Fruit fly (Drosophila melanogaster): ENCODE results near the gene Acp24A4.
A peak's percentile ranks its signal among the peaks of the same experiment; 100 is the strongest.

The Acp24A4 gene

dm6 chr2L:3695361-3695818 lies 1.7 kb upstream of the Acp24A4 start, which contains the start of gene CG16713:
TSS of gene CG16713 (minus strand) at chr2L:3695411.
- TF ChIP-seq CG34376 (GFP tag; optimal IDR thresholded peaks at IDR 0.05) (peak; percentile 31), Drgx (GFP tag; IDR thresholded peaks at IDR 0.05) (no peak), Mrtf (GFP tag; IDR thresholded peaks at IDR 0.05) (no peak), CG1024 (GFP tag; IDR thresholded peaks at IDR 0.05) (no peak), NFAT (GFP tag; IDR thresholded peaks at IDR 0.05) (no peak), sug (tag; optimal IDR thresholded peaks at IDR 0.05) (peak; percentile 25), disco-r (GFP tag; optimal IDR thresholded peaks at IDR 0.05) (no peak)

dm6 chr2L:3694920-3695319 lies 1.2 kb upstream of the Acp24A4 start, which contains the start of gene CG43165:
TSS of gene CG43165 (minus strand) at chr2L:3695020.
- TF ChIP-seq crp (GFP tag; optimal IDR thresholded peaks at IDR 0.05) (no peak), Pdp1 (GFP tag; optimal IDR thresholded peaks at IDR 0.05) (peak in 1 of 2 experiments; percentile 12), kay (GFP tag; optimal IDR thresholded peaks at IDR 0.05) (no peak), sens-2 (GFP tag; IDR thresholded peaks at IDR 0.05) (no peak), seq (GFP tag; IDR thresholded peaks at IDR 0.05) (no peak), Deaf1 (tag; optimal IDR thresholded peaks at IDR 0.05) (no peak), CG8765 (GFP tag; IDR thresholded peaks at IDR 0.05) (peak; percentile 22; the same call in 1 of the 2 replicates), Asciz (GFP tag; optimal IDR thresholded peaks at IDR 0.05) (no peak), CG7556 (GFP tag; optimal IDR thresholded peaks at IDR 0.05) (no peak), dm (GFP tag; optimal IDR thresholded peaks at IDR 0.05) (no peak), Rfx (GFP tag; IDR thresholded peaks at IDR 0.05) (no peak), CG17568 (GFP tag; optimal IDR thresholded peaks at IDR 0.05) (no peak), abd-A (tag; optimal IDR thresholded peaks at IDR 0.05) (no peak), CG42726 (GFP tag; IDR thresholded peaks at IDR 0.05; ENCODE audit: partially characterized antibody) (no peak), CG9932 (GFP tag; IDR thresholded peaks at IDR 0.05) (no peak)

dm6 chr2L:3693082-3693481 lies 623 bp downstream of the Acp24A4 start, which contains the start of gene CG3513:
TSS of gene CG3513 (minus strand) at chr2L:3693182.
- TF ChIP-seq yki (optimal IDR thresholded peaks at IDR 0.05): no peak
- no peak for TF ChIP-seq CG17612 (GFP tag; IDR thresholded peaks at IDR 0.05)
- TF ChIP-seq gt (GFP tag; IDR thresholded peaks at IDR 0.05): no peak
- TF ChIP-seq H15 (GFP tag; IDR thresholded peaks at IDR 0.05): no peak
- TF ChIP-seq CG10366 (GFP tag; IDR thresholded peaks at IDR 0.05): no peak

dm6 chr2L:3692466-3692865 lies 1.2 kb downstream of the Acp24A4 start, which contains the start of gene CG16704:
TSS of gene CG16704 (minus strand) at chr2L:3692587.
- no peak for TF ChIP-seq CG6689 (GFP tag; IDR thresholded peaks at IDR 0.05)
- TF ChIP-seq usp (GFP tag; optimal IDR thresholded peaks at IDR 0.05): no peak
- no peak for TF ChIP-seq wdn (GFP tag; IDR thresholded peaks at IDR 0.05)
- TF ChIP-seq CG12391 (tag; optimal IDR thresholded peaks at IDR 0.05): no peak
- TF ChIP-seq dan (GFP tag; IDR thresholded peaks at IDR 0.05): no peak
- TF ChIP-seq gsb (GFP tag; IDR thresholded peaks at IDR 0.05): no peak
- no peak for TF ChIP-seq CG6791 (GFP tag; IDR thresholded peaks at IDR 0.05; ENCODE audit: partially characterized antibody)
- TF ChIP-seq ro (GFP tag; IDR thresholded peaks at IDR 0.05): no peak
- TF ChIP-seq dimm (GFP tag; IDR thresholded peaks at IDR 0.05): no peak
- TF ChIP-seq CG15479 (GFP tag; optimal IDR thresholded peaks at IDR 0.05): no peak
- TF ChIP-seq ci (GFP tag; IDR thresholded peaks at IDR 0.05): no peak
- no peak for TF ChIP-seq Spps (tag; optimal IDR thresholded peaks at IDR 0.05)

All from whole organism, embryonic.